Worm (Caenorhabditis elegans): Measurements from ENCODE around the gene R10D12.10.

- TF ChIP-seq K12H6.12 (tag; optimal IDR thresholded peaks at IDR 0.05) = no peak
- TF ChIP-seq chd-7 (tag; optimal IDR thresholded peaks at IDR 0.05) = no peak
- TF ChIP-seq Y53G8AR.9 (GFP tag; conservative IDR thresholded peaks at IDR 0.05) = no peak
- no peak for TF ChIP-seq Y95B8A.8 (GFP tag; IDR thresholded peaks at IDR 0.05)
- no peak for TF ChIP-seq nhr-120 (GFP tag; IDR thresholded peaks at IDR 0.05)
- no peak for TF ChIP-seq ets-4 (GFP tag; optimal IDR thresholded peaks at IDR 0.05)
- no peak for TF ChIP-seq ceh-91 (GFP tag; IDR thresholded peaks at IDR 0.05)
Measured at ce11 chrV:13946385-13947019, 11.6 kb downstream of the R10D12.10 start, which contains the start of the genes srx-10 and clec-226.

All from whole organism, young adult.